Fruit fly (Drosophila melanogaster) whole organism, embryonic: ENCODE results near the gene WDR79.
A peak's percentile ranks its signal among the peaks of the same experiment; 100 is the strongest.

Experiments used
- Adf1 ChIP-seq: fragments of 200-800 bp; sonication (Bioruptor generic); IDR thresholded peaks from 2 replicates; pipeline ENCODE4 v1.3.6; 2022; ENCODE audit warnings: missing biosample characterization, missing genetic modification characterization
- B-H2 ChIP-seq: fragments of 200-800 bp; sonication (Bioruptor generic); optimal IDR thresholded peaks from 2 replicates; lab custom pipeline; 2018; ENCODE audit warnings: missing biosample characterization, mild to moderate bottlenecking, missing genetic modification characterization
- CG11093 ChIP-seq: fragments of 200-800 bp; sonication (Bioruptor generic); IDR thresholded peaks from 3 replicates; pipeline ENCODE4 v1.3.6; 2022; ENCODE audit warnings: missing biosample characterization, missing genetic modification characterization
- CG11723 ChIP-seq: fragments of 200-800 bp; sonication (Bioruptor generic); optimal IDR thresholded peaks from 2 replicates; lab custom pipeline; 2017; ENCODE audit warnings: missing biosample characterization, mild to moderate bottlenecking, missing genetic modification characterization
- CG12391 ChIP-seq: fragments of 200-800 bp; sonication (Bioruptor generic); optimal IDR thresholded peaks from 3 replicates; lab custom pipeline; 2018; ENCODE audit warnings: missing biosample characterization, mild to moderate bottlenecking, missing genetic modification characterization, moderate library complexity
- CG12659 ChIP-seq: fragments of 200-800 bp; sonication (Bioruptor generic); optimal IDR thresholded peaks from 3 replicates; lab custom pipeline; 2017; ENCODE audit warnings: mild to moderate bottlenecking, missing biosample characterization, missing genetic modification reagents, missing genetic modification characterization
- CG13775 ChIP-seq: fragments of 200-800 bp; sonication (Bioruptor generic); optimal IDR thresholded peaks from 3 replicates; lab custom pipeline; 2017; ENCODE audit warnings: missing biosample characterization, mild to moderate bottlenecking, missing genetic modification characterization
- CG14667 ChIP-seq: fragments of 200-800 bp; sonication (Bioruptor generic); IDR thresholded peaks from 2 replicates; pipeline ENCODE4 v1.3.6; 2022; ENCODE audit warnings: missing biosample characterization, missing genetic modification characterization
- CG15479 ChIP-seq: fragments of 200-800 bp; sonication (Bioruptor generic); optimal IDR thresholded peaks from 3 replicates; lab custom pipeline; 2019; ENCODE audit warnings: missing biosample characterization, mild to moderate bottlenecking, missing genetic modification characterization, moderate library complexity
- CG16813 ChIP-seq: fragments of 200-800 bp; sonication (Bioruptor generic); IDR thresholded peaks from 3 replicates; pipeline ENCODE4 v1.3.6; 2022; ENCODE audit warnings: missing biosample characterization, missing genetic modification characterization; ENCODE audit not compliant: partially characterized antibody
- CG16815 ChIP-seq: fragments of 200-800 bp; sonication (Bioruptor generic); optimal IDR thresholded peaks from 3 replicates; lab custom pipeline; 2017; ENCODE audit warnings: missing biosample characterization, mild to moderate bottlenecking, missing genetic modification characterization
- CG1792 ChIP-seq: fragments of 200-800 bp; sonication (Bioruptor generic); optimal IDR thresholded peaks from 2 replicates; lab custom pipeline; 2016; ENCODE audit warnings: missing biosample characterization, missing genetic modification characterization
- CG2889 ChIP-seq: fragments of 200-800 bp; sonication (Bioruptor generic); IDR thresholded peaks from 3 replicates; pipeline ENCODE4 v1.3.6; 2022; ENCODE audit warnings: missing biosample characterization, missing genetic modification characterization
- CG31441 ChIP-seq: fragments of 200-800 bp; sonication (Bioruptor generic); IDR thresholded peaks from 2 replicates; pipeline ENCODE4 v1.3.6; 2022; ENCODE audit warnings: missing biosample characterization, missing genetic modification characterization
- CG33213 ChIP-seq: fragments of 200-800 bp; sonication (Bioruptor generic); optimal IDR thresholded peaks from 3 replicates; lab custom pipeline; 2016; ENCODE audit warnings: missing biosample characterization, missing genetic modification characterization
- CG3407 ChIP-seq: fragments of 200-800 bp; sonication (Bioruptor generic); optimal IDR thresholded peaks from 2 replicates; lab custom pipeline; 2018; ENCODE audit warnings: missing biosample characterization, mild to moderate bottlenecking, missing genetic modification characterization
- CG42726 ChIP-seq: fragments of 200-800 bp; sonication (Bioruptor generic); IDR thresholded peaks from 2 replicates; pipeline ENCODE4 v1.3.6; 2022; ENCODE audit warnings: missing biosample characterization, missing genetic modification characterization; ENCODE audit not compliant: partially characterized antibody
- CG7928 ChIP-seq: fragments of 200-800 bp; sonication (Bioruptor generic); optimal IDR thresholded peaks from 2 replicates; lab custom pipeline; 2017; ENCODE audit warnings: missing biosample characterization, mild to moderate bottlenecking, missing genetic modification characterization
- CG8944 ChIP-seq: fragments of 200-800 bp; sonication (Bioruptor generic); optimal IDR thresholded peaks from 3 replicates; lab custom pipeline; 2016; ENCODE audit warnings: missing biosample characterization, missing genetic modification characterization
- CG9215 ChIP-seq: fragments of 200-800 bp; sonication (Bioruptor generic); IDR thresholded peaks from 2 replicates; pipeline ENCODE4 v1.3.6; 2022; ENCODE audit warnings: missing biosample characterization, missing genetic modification characterization
- CG9437 ChIP-seq: fragments of 200-800 bp; sonication (Bioruptor generic); optimal IDR thresholded peaks from 2 replicates; lab custom pipeline; 2018; ENCODE audit warnings: missing biosample characterization, mild to moderate bottlenecking, missing genetic modification characterization
- Dbx ChIP-seq: fragments of 200-800 bp; sonication (Bioruptor generic); IDR thresholded peaks from 3 replicates; pipeline ENCODE4 v1.3.6; 2022; ENCODE audit warnings: missing biosample characterization, missing genetic modification characterization
- Doc3 ChIP-seq: fragments of 200-800 bp; sonication (Bioruptor generic); IDR thresholded peaks from 3 replicates; pipeline ENCODE4 v1.3.6; 2022; ENCODE audit warnings: missing biosample characterization, missing genetic modification characterization; ENCODE audit not compliant: partially characterized antibody
- Dref ChIP-seq: fragments of 200-800 bp; sonication (Bioruptor generic); IDR thresholded peaks from 2 replicates; pipeline ENCODE4 v1.3.6; 2022; ENCODE audit warnings: missing biosample characterization, missing genetic modification characterization
- Fer3 ChIP-seq: fragments of 200-800 bp; sonication (Bioruptor generic); optimal IDR thresholded peaks from 2 replicates; lab custom pipeline; 2018; ENCODE audit warnings: missing biosample characterization, mild to moderate bottlenecking, missing genetic modification characterization, moderate library complexity
- Lim3 ChIP-seq: fragments of 200-800 bp; sonication (Bioruptor generic); IDR thresholded peaks from 2 replicates; pipeline ENCODE4 v1.3.6; 2022; ENCODE audit warnings: missing biosample characterization, missing genetic modification characterization
- Six4 ChIP-seq: fragments of 200-800 bp; sonication (Bioruptor generic); optimal IDR thresholded peaks from 2 replicates; lab custom pipeline; 2016; ENCODE audit warnings: missing biosample characterization, missing genetic modification characterization
- Xbp1 ChIP-seq: fragments of 200-800 bp; sonication (Bioruptor generic); optimal IDR thresholded peaks from 3 replicates; lab custom pipeline; 2016; ENCODE audit warnings: missing biosample characterization, mild to moderate bottlenecking, missing genetic modification characterization
- bigmax ChIP-seq: fragments of 200-800 bp; sonication (Bioruptor generic); optimal IDR thresholded peaks from 2 replicates; lab custom pipeline; 2018; ENCODE audit warnings: missing biosample characterization, mild to moderate bottlenecking, missing genetic modification characterization
- caup ChIP-seq: fragments of 200-800 bp; sonication (Bioruptor generic); optimal IDR thresholded peaks from 3 replicates; lab custom pipeline; 2017; ENCODE audit warnings: missing biosample characterization, mild to moderate bottlenecking, missing genetic modification characterization, moderate library complexity; ENCODE audit not compliant: severe bottlenecking
- cg ChIP-seq: fragments of 200-800 bp; sonication (Bioruptor generic); optimal IDR thresholded peaks from 3 replicates; lab custom pipeline; 2019; ENCODE audit warnings: missing biosample characterization, mild to moderate bottlenecking, missing genetic modification characterization, moderate library complexity
- fru ChIP-seq: fragments of >200 bp; optimal IDR thresholded peaks from 2 replicates; lab custom pipeline; 2017
- gcm ChIP-seq: fragments of 200-800 bp; sonication (Bioruptor generic); optimal IDR thresholded peaks from 2 replicates; lab custom pipeline; 2019; ENCODE audit warnings: missing biosample characterization, mild to moderate bottlenecking, missing genetic modification characterization, moderate library complexity
- gfzf ChIP-seq: fragments of 200-800 bp; sonication (Bioruptor generic); optimal IDR thresholded peaks from 2 replicates; lab custom pipeline; 2016; ENCODE audit warnings: missing biosample characterization, mild to moderate bottlenecking, missing genetic modification characterization, moderate library complexity
- inv ChIP-seq: fragments of 200-800 bp; sonication (Bioruptor generic); IDR thresholded peaks from 2 replicates; pipeline ENCODE4 v1.3.6; 2022; ENCODE audit warnings: missing biosample characterization, missing genetic modification characterization; ENCODE audit not compliant: partially characterized antibody
- onecut ChIP-seq: fragments of 200-800 bp; sonication (Bioruptor generic); IDR thresholded peaks from 2 replicates; pipeline ENCODE4 v1.3.6; 2022; ENCODE audit warnings: missing biosample characterization, missing genetic modification characterization
- org-1 ChIP-seq: fragments of 200-800 bp; sonication (Bioruptor generic); optimal IDR thresholded peaks from 2 replicates; lab custom pipeline; 2017; ENCODE audit warnings: missing biosample characterization, missing genetic modification characterization
- pita ChIP-seq: fragments of 200-800 bp; sonication (Bioruptor generic); optimal IDR thresholded peaks from 2 replicates; lab custom pipeline; 2017; ENCODE audit warnings: missing biosample characterization, mild to moderate bottlenecking, missing genetic modification characterization
- prd ChIP-seq, 3 experiments: fragments of >200 bp in 2 of 3; fragments of 200-800 bp in 1 of 3; sonication (Bioruptor generic) in 1 of 3; optimal IDR thresholded peaks in 2 of 3; IDR thresholded peaks in 1 of 3; 2 replicates in 2 of 3; 3 replicates in 1 of 3; pipeline versions ENCODE4 v1.3.6 to Lab custom; 2017 to 2022; ENCODE audit warnings: missing biosample characterization in 1 of 3, missing genetic modification characterization in 1 of 3
- ro ChIP-seq: fragments of 200-800 bp; sonication (Bioruptor generic); IDR thresholded peaks from 2 replicates; pipeline ENCODE4 v1.3.6; 2022; ENCODE audit warnings: missing biosample characterization, missing genetic modification characterization
- run ChIP-seq: fragments of 200-800 bp; sonication (Bioruptor generic); optimal IDR thresholded peaks from 3 replicates; lab custom pipeline; 2018; ENCODE audit warnings: missing biosample characterization, mild to moderate bottlenecking, missing genetic modification characterization
- sens ChIP-seq: fragments of 200-800 bp; sonication (Bioruptor generic); peaks from one replicate; lab custom pipeline; 2016; ENCODE audit warnings: missing biosample characterization, missing genetic modification characterization
- sima ChIP-seq: fragments of 200-800 bp; sonication (Bioruptor generic); optimal IDR thresholded peaks from 2 replicates; lab custom pipeline; 2016; ENCODE audit warnings: missing biosample characterization, missing genetic modification characterization
- sisA ChIP-seq: fragments of 200-800 bp; sonication (Bioruptor generic); IDR thresholded peaks from 2 replicates; pipeline ENCODE4 v1.3.6; 2022; ENCODE audit warnings: missing biosample characterization, missing genetic modification characterization
- tgo ChIP-seq: fragments of 200-800 bp; sonication (Bioruptor generic); IDR thresholded peaks from 3 replicates; pipeline ENCODE4 v1.3.6; 2022; ENCODE audit warnings: missing biosample characterization, missing genetic modification characterization
- tio ChIP-seq: fragments of 200-800 bp; sonication (Bioruptor generic); optimal IDR thresholded peaks from 2 replicates; lab custom pipeline; 2017; ENCODE audit warnings: missing biosample characterization, missing genetic modification characterization, inconsistent platforms
- unc-4 ChIP-seq: fragments of 200-800 bp; sonication (Bioruptor generic); IDR thresholded peaks from 2 replicates; pipeline ENCODE4 v1.3.6; 2022; ENCODE audit warnings: missing biosample characterization, missing genetic modification characterization; ENCODE audit not compliant: partially characterized antibody
- yki ChIP-seq: fragments of >200 bp; optimal IDR thresholded peaks from 3 replicates; lab custom pipeline; 2018

The WDR79 gene

DNA sequence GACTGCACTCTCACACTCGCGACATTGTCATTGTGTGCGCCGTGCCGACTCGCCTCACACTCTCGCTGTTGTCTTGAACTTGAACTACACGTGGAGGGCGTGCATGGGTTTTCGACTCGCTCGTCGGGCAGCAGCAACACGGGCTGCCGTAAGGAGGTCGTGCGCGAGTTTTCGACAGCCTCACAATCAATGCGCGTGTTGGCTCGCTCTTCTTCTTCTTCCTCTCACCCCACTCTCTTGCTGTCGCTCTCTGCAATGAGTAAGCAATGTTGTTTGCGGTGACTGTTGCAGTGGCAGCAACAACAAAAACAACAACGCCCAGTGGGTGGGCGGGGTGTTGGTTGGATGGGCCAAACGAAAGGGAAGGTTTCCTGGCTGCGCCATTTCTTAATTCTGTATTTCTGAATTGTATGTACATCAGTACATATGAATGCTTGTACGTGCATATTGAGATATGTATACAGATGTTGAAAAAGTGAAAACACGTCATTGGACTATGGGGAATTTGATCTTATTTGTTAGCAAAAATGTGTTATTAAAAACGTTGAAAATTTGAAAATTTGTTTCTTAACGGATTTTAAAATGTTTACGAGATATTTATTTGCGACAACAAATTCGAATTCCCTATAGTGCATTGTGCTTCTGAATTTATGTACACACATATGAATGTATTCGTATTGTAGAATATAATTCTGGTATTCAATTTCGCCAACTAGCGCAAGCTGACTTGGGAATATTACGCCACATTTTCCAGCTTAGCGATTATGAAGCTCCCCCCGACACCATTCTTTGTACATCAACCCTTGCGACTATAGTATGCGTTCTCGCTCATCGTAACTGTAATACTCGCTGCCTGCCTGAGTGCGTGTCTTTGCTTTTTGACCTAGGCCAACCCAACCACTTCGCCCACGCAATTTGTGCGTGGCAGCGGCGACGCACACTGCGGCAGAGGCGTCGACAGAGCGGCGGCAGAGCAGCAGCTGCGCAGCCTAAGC is 38.9 kb downstream of the WDR79 start (continued):
- TF ChIP-seq CG1792 (GFP tag; lab: Kevin White, UChicago) (no peak), CG42726 (peak; percentile 100), Xbp1 (GFP tag; lab: Kevin White, UChicago) (no peak), B-H2 (GFP tag; lab: Kevin White, UChicago) (peak; percentile 60), CG31441 (GFP tag; lab: Robert Waterston, UW) (0 out of 2 replicates have a peak, but pooled peaks have one; percentile 13), CG12391 (peak; percentile 35), fru (lab: Kevin White, UChicago) (peak; percentile 66), run (tag; lab: Kevin White, UChicago) (peak; percentile 71), onecut (GFP tag; lab: Robert Waterston, UW) (peak; percentile 90), unc-4 (GFP tag; lab: Robert Waterston, UW) (0 out of 2 replicates have a peak, but pooled peaks have one; percentile 38), caup (GFP tag; lab: Kevin White, UChicago) (peak; percentile 35), Adf1 (peak; percentile 99), cg (GFP tag; lab: Kevin White, UChicago) (peak; percentile 91), CG16815 (peak; percentile 20), inv (GFP tag; lab: Robert Waterston, UW) (no peak), CG3407 (no peak), CG15479 (GFP tag; lab: Kevin White, UChicago) (peak; percentile 100), gcm (GFP tag; lab: Kevin White, UChicago) (peak; percentile 57), CG13775 (peak; percentile 18), Doc3 (GFP tag; lab: Robert Waterston, UW) (0 out of 3 replicates have a peak, but pooled peaks have one; percentile 20), Dref (GFP tag; lab: Robert Waterston, UW) (no peak), CG12659 (GFP tag; lab: Kevin White, UChicago) (peak; percentile 12), org-1 (GFP tag; lab: Kevin White, UChicago) (peak; percentile 44), pita (no peak), CG9215 (GFP tag; lab: Robert Waterston, UW) (no peak), CG8944 (GFP tag; lab: Kevin White, UChicago) (no peak), ro (GFP tag; lab: Robert Waterston, UW) (no peak), CG14667 (GFP tag; lab: Robert Waterston, UW) (no peak), tio (GFP tag; lab: Kevin White, UChicago) (no peak), gfzf (GFP tag; lab: Kevin White, UChicago) (no peak), Lim3 (GFP tag; lab: Robert Waterston, UW) (no peak), yki (lab: Kevin White, UChicago) (no peak), CG9437 (GFP tag; lab: Kevin White, UChicago) (no peak), sisA (GFP tag; lab: Robert Waterston, UW) (no peak), CG7928 (no peak), CG16813 (GFP tag; lab: Robert Waterston, UW) (peak; percentile 44; the same call in 1 of the 3 replicates), CG33213 (GFP tag; lab: Kevin White, UChicago) (no peak), tgo (GFP tag; lab: Robert Waterston, UW) (no peak), Dbx (GFP tag; lab: Robert Waterston, UW) (peak; percentile 49; the same call in 2 of the 3 replicates), CG2889 (GFP tag; lab: Robert Waterston, UW) (no peak), prd (optimal IDR thresholded peaks at IDR 0.05; lab: Kevin White, UChicago) (no peak), prd (GFP tag; IDR thresholded peaks at IDR 0.05; lab: Robert Waterston, UW) (no peak), Six4 (GFP tag; lab: Kevin White, UChicago) (no peak), sens (GFP tag; lab: Kevin White, UChicago) (peak; percentile 91), CG11093 (GFP tag; lab: Robert Waterston, UW) (no peak), Fer3 (tag; lab: Kevin White, UChicago) (no peak), bigmax (GFP tag; lab: Kevin White, UChicago) (no peak), sima (no peak), CG11723 (GFP tag; lab: Kevin White, UChicago) (no peak)
